Worm (Caenorhabditis elegans): ENCODE data around the gene fbxa-155.

DNA sequence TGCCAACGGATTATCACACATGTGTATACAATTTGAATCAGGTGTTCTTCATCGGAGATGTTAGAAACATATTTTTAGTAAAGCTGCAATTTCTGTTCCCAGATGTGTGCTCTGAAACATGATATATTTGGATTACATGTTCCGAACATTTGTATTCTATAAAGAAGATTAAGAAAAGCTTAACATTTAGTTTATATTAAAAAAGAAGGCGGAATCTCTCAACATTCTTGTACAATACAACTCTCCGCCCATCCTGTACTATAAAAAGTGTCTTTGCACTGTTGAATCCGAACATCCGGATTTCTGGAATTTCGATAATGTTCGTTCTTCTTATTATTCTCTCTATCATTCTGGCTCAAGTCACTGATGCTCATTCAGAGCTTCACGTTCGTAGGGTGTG is 17.9 kb upstream of the fbxa-155 start, which contains the start of gene ins-23:
- no peak for TF ChIP-seq dpl-1 (GFP tag; optimal IDR thresholded peaks at IDR 0.05)
- TF ChIP-seq ceh-27 (GFP tag; optimal IDR thresholded peaks at IDR 0.05) = no peak
- TF ChIP-seq tbx-9 (tag; optimal IDR thresholded peaks at IDR 0.05; ENCODE audit: borderline replicate concordance) = no peak
- no peak for TF ChIP-seq cebp-2 (GFP tag; IDR thresholded peaks at IDR 0.05)
- no peak for TF ChIP-seq snpc-4 (GFP tag; optimal IDR thresholded peaks at IDR 0.05)
- no peak for TF ChIP-seq snpc-4 (tag; optimal IDR thresholded peaks at IDR 0.05)
- TF ChIP-seq F55B11.4 (tag; optimal IDR thresholded peaks at IDR 0.05; ENCODE audit: borderline replicate concordance, insufficient read depth) = no peak

Data from whole organism, young adult.